Fruit fly (Drosophila melanogaster) whole organism, embryonic: ENCODE measurements around the gene Vha16-2.

ENCODE experiments used
- Atf6 ChIP-seq: fragments of 200-800 bp; sonication (Bioruptor generic); IDR thresholded peaks from 2 replicates; pipeline ENCODE4 v1.3.6; 2022; ENCODE audit warnings: missing biosample characterization, missing genetic modification characterization
- BtbVII ChIP-seq: fragments of 200-800 bp; sonication (Bioruptor generic); optimal IDR thresholded peaks from 3 replicates; lab custom pipeline; 2017; ENCODE audit warnings: missing biosample characterization, mild to moderate bottlenecking, missing genetic modification characterization
- CG10274 ChIP-seq: fragments of 200-800 bp; sonication (Bioruptor generic); optimal IDR thresholded peaks from 3 replicates; lab custom pipeline; 2017; ENCODE audit warnings: missing biosample characterization, mild to moderate bottlenecking, missing genetic modification characterization
- CG11093 ChIP-seq: fragments of 200-800 bp; sonication (Bioruptor generic); IDR thresholded peaks from 3 replicates; pipeline ENCODE4 v1.3.6; 2022; ENCODE audit warnings: missing biosample characterization, missing genetic modification characterization
- CG11247 ChIP-seq: fragments of 200-800 bp; sonication (Bioruptor generic); IDR thresholded peaks from 2 replicates; pipeline ENCODE4 v1.3.6; 2022; ENCODE audit warnings: missing biosample characterization, missing genetic modification characterization
- CG11696 ChIP-seq: fragments of 200-800 bp; sonication (Bioruptor generic); IDR thresholded peaks from 2 replicates; pipeline ENCODE4 v1.3.6; 2022; ENCODE audit warnings: missing biosample characterization, missing genetic modification characterization
- CG12299 ChIP-seq: fragments of 200-800 bp; sonication (Bioruptor generic); optimal IDR thresholded peaks from 2 replicates; lab custom pipeline; 2018; ENCODE audit warnings: missing biosample characterization, mild to moderate bottlenecking, missing genetic modification characterization
- CG13775 ChIP-seq: fragments of 200-800 bp; sonication (Bioruptor generic); optimal IDR thresholded peaks from 3 replicates; lab custom pipeline; 2017; ENCODE audit warnings: missing biosample characterization, mild to moderate bottlenecking, missing genetic modification characterization
- CG16813 ChIP-seq: fragments of 200-800 bp; sonication (Bioruptor generic); IDR thresholded peaks from 3 replicates; pipeline ENCODE4 v1.3.6; 2022; ENCODE audit warnings: missing biosample characterization, missing genetic modification characterization; ENCODE audit not compliant: partially characterized antibody
- CG18262 ChIP-seq: fragments of 200-800 bp; optimal IDR thresholded peaks from 3 replicates; lab custom pipeline; 2019; ENCODE audit warnings: missing biosample characterization, mild to moderate bottlenecking, missing genetic modification characterization, moderate library complexity
- CG18599 ChIP-seq: fragments of 200-800 bp; sonication (Bioruptor generic); optimal IDR thresholded peaks from 3 replicates; lab custom pipeline; 2017; ENCODE audit warnings: missing biosample characterization, missing genetic modification characterization, mild to moderate bottlenecking, moderate library complexity, missing genetic modification reagents
- CG2199 ChIP-seq: fragments of 200-800 bp; sonication (Bioruptor generic); IDR thresholded peaks from 3 replicates; pipeline ENCODE4 v1.3.6; 2022; ENCODE audit warnings: missing biosample characterization, missing genetic modification characterization
- CG2889 ChIP-seq: fragments of 200-800 bp; sonication (Bioruptor generic); IDR thresholded peaks from 3 replicates; pipeline ENCODE4 v1.3.6; 2022; ENCODE audit warnings: missing biosample characterization, missing genetic modification characterization
- CG42726 ChIP-seq: fragments of 200-800 bp; sonication (Bioruptor generic); IDR thresholded peaks from 2 replicates; pipeline ENCODE4 v1.3.6; 2022; ENCODE audit warnings: missing biosample characterization, missing genetic modification characterization; ENCODE audit not compliant: partially characterized antibody
- CG4282 ChIP-seq: fragments of 200-800 bp; sonication (Bioruptor generic); optimal IDR thresholded peaks from 2 replicates; lab custom pipeline; 2016; ENCODE audit warnings: missing biosample characterization, missing genetic modification characterization
- CG4820 ChIP-seq: fragments of 200-800 bp; sonication (Bioruptor generic); optimal IDR thresholded peaks from 3 replicates; lab custom pipeline; 2016; ENCODE audit warnings: missing biosample characterization, missing genetic modification characterization
- CG6689 ChIP-seq: fragments of 200-800 bp; sonication (Bioruptor generic); IDR thresholded peaks from 2 replicates; pipeline ENCODE4 v1.3.6; 2022; ENCODE audit warnings: missing biosample characterization, missing genetic modification characterization
- CG6813 ChIP-seq: fragments of 200-800 bp; sonication (Bioruptor generic); optimal IDR thresholded peaks from 2 replicates; lab custom pipeline; 2017; ENCODE audit warnings: missing biosample characterization, missing genetic modification characterization, mild to moderate bottlenecking, moderate library complexity, missing genetic modification reagents
- CG8089 ChIP-seq: fragments of 200-800 bp; sonication (Bioruptor generic); optimal IDR thresholded peaks from 3 replicates; lab custom pipeline; 2016; ENCODE audit warnings: missing biosample characterization, missing genetic modification characterization
- CG8388 ChIP-seq: fragments of 200-800 bp; sonication (Bioruptor generic); optimal IDR thresholded peaks from 2 replicates; lab custom pipeline; 2019; ENCODE audit warnings: missing biosample characterization, mild to moderate bottlenecking, missing genetic modification characterization, moderate library complexity
- CG9876 ChIP-seq: fragments of 200-800 bp; sonication (Bioruptor generic); optimal IDR thresholded peaks from 2 replicates; lab custom pipeline; 2016; ENCODE audit warnings: missing biosample characterization, missing genetic modification characterization
- Chrac-16 ChIP-seq: fragments of 200-800 bp; sonication (Bioruptor generic); optimal IDR thresholded peaks from 3 replicates; lab custom pipeline; 2016; ENCODE audit warnings: missing biosample characterization, missing genetic modification characterization
- D19A ChIP-seq: fragments of 200-800 bp; optimal IDR thresholded peaks from 3 replicates; lab custom pipeline; 2019; ENCODE audit warnings: missing biosample characterization, mild to moderate bottlenecking, missing genetic modification characterization, moderate library complexity
- Dbx ChIP-seq: fragments of 200-800 bp; sonication (Bioruptor generic); IDR thresholded peaks from 3 replicates; pipeline ENCODE4 v1.3.6; 2022; ENCODE audit warnings: missing biosample characterization, missing genetic modification characterization
- Dfd ChIP-seq, 2 experiments: fragments of >200 bp; optimal IDR thresholded peaks; 2 replicates each; lab custom pipeline; 2017; ENCODE audit warnings: missing biosample characterization in 2 of 2, missing genetic modification characterization in 2 of 2
- E2f1 ChIP-seq: fragments of 200-800 bp; sonication (Bioruptor generic); IDR thresholded peaks from 2 replicates; pipeline ENCODE4 v1.3.6; 2022; ENCODE audit warnings: missing biosample characterization, missing genetic modification characterization
- Hand ChIP-seq: fragments of 200-800 bp; sonication (Bioruptor generic); optimal IDR thresholded peaks from 2 replicates; lab custom pipeline; 2017; ENCODE audit warnings: mild to moderate bottlenecking, missing biosample characterization, missing genetic modification reagents, missing genetic modification characterization
- Myb ChIP-seq: fragments of 200-800 bp; sonication (Bioruptor generic); optimal IDR thresholded peaks from 2 replicates; lab custom pipeline; 2016; ENCODE audit warnings: missing biosample characterization, missing genetic modification characterization
- NFAT ChIP-seq: fragments of 200-800 bp; sonication (Bioruptor generic); IDR thresholded peaks from 2 replicates; pipeline ENCODE4 v1.3.6; 2022; ENCODE audit warnings: missing biosample characterization, missing genetic modification characterization
- Oli ChIP-seq: fragments of 200-800 bp; sonication (Bioruptor generic); optimal IDR thresholded peaks from 2 replicates; lab custom pipeline; 2018; ENCODE audit warnings: missing biosample characterization, mild to moderate bottlenecking, missing genetic modification characterization, moderate library complexity
- Ravus ChIP-seq: fragments of 200-800 bp; sonication (Bioruptor generic); IDR thresholded peaks from 2 replicates; pipeline ENCODE4 v1.3.6; 2022; ENCODE audit warnings: missing biosample characterization, missing genetic modification characterization
- Sox102F ChIP-seq: fragments of 200-800 bp; sonication (Bioruptor generic); optimal IDR thresholded peaks from 2 replicates; lab custom pipeline; 2018; ENCODE audit warnings: missing biosample characterization, mild to moderate bottlenecking, missing genetic modification characterization, moderate library complexity
- ac ChIP-seq: fragments of 200-800 bp; sonication (Bioruptor generic); optimal IDR thresholded peaks from 3 replicates; lab custom pipeline; 2017; ENCODE audit warnings: missing biosample characterization, mild to moderate bottlenecking, missing genetic modification characterization
- az2 ChIP-seq: fragments of 200-800 bp; sonication (Bioruptor generic); optimal IDR thresholded peaks from 3 replicates; lab custom pipeline; 2016; ENCODE audit warnings: missing biosample characterization, missing genetic modification characterization
- btn ChIP-seq: fragments of 200-800 bp; sonication (Bioruptor generic); optimal IDR thresholded peaks from 2 replicates; lab custom pipeline; 2016; ENCODE audit warnings: missing biosample characterization, missing genetic modification characterization
- ci ChIP-seq: fragments of 200-800 bp; sonication (Bioruptor generic); IDR thresholded peaks from 3 replicates; pipeline ENCODE4 v1.3.6; 2022; ENCODE audit warnings: missing biosample characterization, missing genetic modification characterization
- dati ChIP-seq: fragments of 200-800 bp; sonication (Bioruptor generic); IDR thresholded peaks from 2 replicates; pipeline ENCODE4 v1.3.6; 2022; ENCODE audit warnings: missing biosample characterization, missing genetic modification characterization
- grau ChIP-seq: fragments of 200-800 bp; optimal IDR thresholded peaks from 3 replicates; lab custom pipeline; 2019; ENCODE audit warnings: missing biosample characterization, mild to moderate bottlenecking, missing genetic modification characterization, moderate library complexity
- gsb-n ChIP-seq: fragments of 200-800 bp; sonication (Bioruptor generic); optimal IDR thresholded peaks from 3 replicates; lab custom pipeline; 2018; ENCODE audit warnings: missing biosample characterization, mild to moderate bottlenecking, missing genetic modification characterization
- hkb ChIP-seq, 2 experiments: fragments of 200-800 bp in 1 of 2; fragments of >200 bp in 1 of 2; sonication (Bioruptor generic) in 1 of 2; IDR thresholded peaks in 1 of 2; optimal IDR thresholded peaks in 1 of 2; 2 replicates each; pipeline versions ENCODE4 v1.3.6 to Lab custom; 2017 to 2022; ENCODE audit warnings: missing biosample characterization in 1 of 2, missing genetic modification characterization in 1 of 2
- kay ChIP-seq: fragments of 200-800 bp; sonication (Bioruptor generic); optimal IDR thresholded peaks from 2 replicates; lab custom pipeline; 2016; ENCODE audit warnings: missing biosample characterization, missing genetic modification characterization
- kni ChIP-seq: fragments of 200-800 bp; sonication (Bioruptor generic); optimal IDR thresholded peaks from 3 replicates; lab custom pipeline; 2017; ENCODE audit warnings: mild to moderate bottlenecking, missing biosample characterization, missing genetic modification reagents, missing genetic modification characterization
- onecut ChIP-seq: fragments of 200-800 bp; sonication (Bioruptor generic); IDR thresholded peaks from 2 replicates; pipeline ENCODE4 v1.3.6; 2022; ENCODE audit warnings: missing biosample characterization, missing genetic modification characterization
- pan ChIP-seq, 4 experiments: fragments of >200 bp in 3 of 4; fragments of 200-800 bp in 1 of 4; sonication (Bioruptor generic) in 1 of 4; optimal IDR thresholded peaks in 3 of 4; IDR thresholded peaks in 1 of 4; 2 replicates each; pipeline versions ENCODE4 v1.3.6 to Lab custom; 2017 to 2022; ENCODE audit warnings: missing biosample characterization in 2 of 4, missing genetic modification characterization in 2 of 4, mixed read lengths in 1 of 4
- repo ChIP-seq: fragments of 200-800 bp; sonication (Bioruptor generic); optimal IDR thresholded peaks from 2 replicates; lab custom pipeline; 2016; ENCODE audit warnings: missing biosample characterization, missing genetic modification characterization
- row ChIP-seq: fragments of 200-800 bp; sonication (Bioruptor generic); IDR thresholded peaks from 3 replicates; pipeline ENCODE4 v1.3.6; 2022; ENCODE audit warnings: missing biosample characterization, missing genetic modification characterization
- sens-2 ChIP-seq: fragments of 200-800 bp; sonication (Bioruptor generic); IDR thresholded peaks from 2 replicates; pipeline ENCODE4 v1.3.6; 2022; ENCODE audit warnings: missing biosample characterization, missing genetic modification characterization
- tin ChIP-seq: fragments of 200-800 bp; sonication (Bioruptor generic); optimal IDR thresholded peaks from 3 replicates; lab custom pipeline; 2016; ENCODE audit warnings: missing biosample characterization, missing genetic modification characterization
- tup ChIP-seq: fragments of 200-800 bp; sonication (Bioruptor generic); optimal IDR thresholded peaks from 2 replicates; lab custom pipeline; 2016; ENCODE audit warnings: missing biosample characterization, mild to moderate bottlenecking, missing genetic modification characterization, moderate library complexity
- twi ChIP-seq: fragments of 200-800 bp; optimal IDR thresholded peaks from 2 replicates; lab custom pipeline; 2019; ENCODE audit warnings: missing biosample characterization, mild to moderate bottlenecking, missing genetic modification characterization, moderate library complexity

Vha16-2 gene

DNA sequence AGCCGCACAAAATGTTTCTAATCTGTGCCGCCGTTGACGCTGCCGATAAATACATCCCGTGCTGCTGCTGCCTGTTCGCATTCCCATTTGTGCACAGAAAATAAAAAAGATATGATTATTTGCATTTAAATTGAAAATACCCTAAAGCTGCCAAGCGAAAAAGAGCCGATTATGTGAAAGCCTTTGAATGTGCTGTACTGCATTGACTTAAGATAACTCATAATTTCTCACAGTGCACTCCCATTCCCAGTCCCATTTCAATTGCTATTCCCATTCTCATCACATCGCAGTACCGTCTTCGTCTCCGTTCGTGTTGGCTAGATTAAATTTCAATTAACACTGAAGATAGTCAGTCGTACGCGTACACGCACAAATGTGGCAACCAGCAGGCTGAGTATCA is 25.8 kb upstream of the Vha16-2 start (continued):
- TF ChIP-seq CG4820 (peak; percentile 48), CG2889 (peak; percentile 61; the same call in 2 of the 3 replicates), pan (optimal IDR thresholded peaks at IDR 0.05; lab: Kevin White, UChicago) (no peak), pan (GFP tag; optimal IDR thresholded peaks at IDR 0.05 in 1 of 2, IDR thresholded peaks at IDR 0.05 in 1 of 2) (peak in 1 of 2 experiments; percentile 56), CG10274 (GFP tag; lab: Kevin White, UChicago) (no peak), CG2199 (0 out of 3 replicates have a peak, but pooled peaks have one; percentile 46), Dbx (GFP tag; lab: Robert Waterston, UW) (peak; percentile 44; the same call in 1 of the 3 replicates), btn (GFP tag; lab: Kevin White, UChicago) (peak; percentile 22), Dfd (GFP tag; optimal IDR thresholded peaks at IDR 0.05; lab: Kevin White, UChicago) (no peak), CG18599 (GFP tag; lab: Kevin White, UChicago) (peak; percentile 65), gsb-n (peak; percentile 25), CG8388 (GFP tag; lab: Kevin White, UChicago) (peak; percentile 37), Myb (GFP tag; lab: Kevin White, UChicago) (peak; percentile 17), sens-2 (GFP tag; lab: Robert Waterston, UW) (peak; percentile 56; the same call in 1 of the 2 replicates), CG9876 (GFP tag; lab: Kevin White, UChicago) (peak; percentile 16), Sox102F (GFP tag; lab: Kevin White, UChicago) (peak; percentile 63), ci (GFP tag; lab: Robert Waterston, UW) (peak; percentile 89), kni (GFP tag; lab: Kevin White, UChicago) (no peak), Oli (tag; lab: Kevin White, UChicago) (peak; percentile 50)

DNA sequence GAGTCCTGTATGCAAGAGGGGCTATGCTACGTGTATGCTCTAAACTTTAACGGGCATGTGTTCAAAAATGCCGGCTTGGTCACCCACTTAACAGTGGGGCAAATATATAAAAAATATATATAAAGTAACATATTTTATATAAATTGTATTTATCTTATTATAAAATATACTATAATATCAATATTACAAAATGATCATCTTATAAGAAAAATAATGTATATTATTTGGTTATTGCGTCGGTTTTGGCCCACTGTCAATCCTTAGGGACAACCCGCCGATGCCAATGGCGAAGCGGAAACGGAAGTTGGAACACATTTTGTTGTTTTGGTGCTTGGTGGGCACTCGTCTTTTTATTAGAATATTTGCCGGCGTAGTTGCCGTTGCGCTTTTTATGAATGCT is 24.2 kb upstream of the Vha16-2 start:
- TF ChIP-seq tin (GFP tag; lab: Kevin White, UChicago) (peak; percentile 4), ac (GFP tag; lab: Kevin White, UChicago) (peak; percentile 6), CG8089 (GFP tag; lab: Kevin White, UChicago) (no peak), az2 (GFP tag; lab: Kevin White, UChicago) (no peak), NFAT (GFP tag; lab: Robert Waterston, UW) (no peak), Chrac-16 (no peak), Hand (GFP tag; lab: Kevin White, UChicago) (peak; percentile 53), D19A (tag; lab: Kevin White, UChicago) (peak; percentile 37), repo (GFP tag; lab: Kevin White, UChicago) (no peak), dati (GFP tag; lab: Robert Waterston, UW) (no peak), CG11093 (GFP tag; lab: Robert Waterston, UW) (no peak), CG6813 (GFP tag; lab: Kevin White, UChicago) (peak; percentile 35), row (GFP tag; lab: Robert Waterston, UW) (peak; percentile 49), CG12299 (tag; lab: Kevin White, UChicago) (peak; percentile 38), tup (no peak), CG2199 (no peak), hkb (optimal IDR thresholded peaks at IDR 0.05; lab: Kevin White, UChicago) (no peak), hkb (GFP tag; IDR thresholded peaks at IDR 0.05; lab: Robert Waterston, UW) (0 out of 2 replicates have a peak, but pooled peaks have one; percentile 20), CG18262 (tag; lab: Kevin White, UChicago) (peak; percentile 56), CG13775 (GFP tag; lab: Kevin White, UChicago) (peak; percentile 24), kay (GFP tag; lab: Kevin White, UChicago) (no peak), Atf6 (GFP tag; lab: Robert Waterston, UW) (no peak), CG11696 (GFP tag; lab: Robert Waterston, UW) (no peak), onecut (peak; percentile 20; the same call in 1 of the 2 replicates), grau (tag; lab: Kevin White, UChicago) (peak; percentile 54), CG4282 (GFP tag; lab: Kevin White, UChicago) (no peak), CG11247 (no peak), CG42726 (no peak), CG6689 (GFP tag; lab: Robert Waterston, UW) (peak; percentile 51), BtbVII (GFP tag; lab: Kevin White, UChicago) (peak; percentile 56), twi (tag; lab: Kevin White, UChicago) (no peak), E2f1 (no peak), CG16813 (GFP tag; lab: Robert Waterston, UW) (no peak), Ravus (no peak)
